Worm (Caenorhabditis elegans) whole organism, late embryonic: ENCODE measurements around the gene srh-301.
"Not testable (repeated sequence)": the region's sequence is repeated elsewhere in the genome, so short reads cannot be mapped to it uniquely, and the experiment has no call there.

Source experiments
- F13H6.1 ChIP-seq: sonication (generic microtip); optimal IDR thresholded peaks from 2 replicates; lab custom pipeline; 2016; ENCODE audit warnings: missing genetic modification characterization, missing compliant biosample characterization
- Y22D7AL.16 ChIP-seq: sonication (generic microtip); optimal IDR thresholded peaks from 2 replicates; lab custom pipeline; 2016; ENCODE audit warnings: missing genetic modification characterization, missing compliant biosample characterization
- ahr-1 ChIP-seq: sonication (generic microtip); optimal IDR thresholded peaks from 2 replicates; lab custom pipeline; 2016; ENCODE audit warnings: missing genetic modification characterization, missing compliant biosample characterization
- ceh-18 ChIP-seq: sonication (generic microtip); optimal IDR thresholded peaks from 2 replicates; lab custom pipeline; 2016; ENCODE audit warnings: missing genetic modification characterization, missing compliant biosample characterization
- ceh-19 ChIP-seq: fragments of 200-800 bp; sonication (Bioruptor generic); optimal IDR thresholded peaks from 2 replicates; lab custom pipeline; 2018; ENCODE audit warnings: mild to moderate bottlenecking, missing genetic modification characterization, missing compliant biosample characterization
- ceh-30 ChIP-seq: fragments of 150-350 bp; optimal IDR thresholded peaks from 2 replicates; lab custom pipeline; 2014; ENCODE audit warnings: missing biosample characterization, missing genetic modification characterization
- dve-1 ChIP-seq: sonication (generic microtip); optimal IDR thresholded peaks from 2 replicates; lab custom pipeline; 2017; ENCODE audit warnings: antibody characterized with exemption, mild to moderate bottlenecking, missing genetic modification characterization, missing compliant biosample characterization
- fax-1 ChIP-seq: sonication (generic microtip); optimal IDR thresholded peaks from 2 replicates; lab custom pipeline; 2016; ENCODE audit warnings: missing genotype, missing genetic modification characterization, missing compliant biosample characterization
- fkh-6 ChIP-seq: sonication (generic microtip); optimal IDR thresholded peaks from 2 replicates; lab custom pipeline; 2016; ENCODE audit warnings: missing genetic modification characterization, missing compliant biosample characterization
- lin-11 ChIP-seq: fragments of 200-800 bp; sonication (Bioruptor generic); optimal IDR thresholded peaks from 2 replicates; lab custom pipeline; 2018; ENCODE audit warnings: mild to moderate bottlenecking, missing genetic modification characterization, missing compliant biosample characterization
- nfya-1 ChIP-seq: sonication (generic microtip); optimal IDR thresholded peaks from 2 replicates; lab custom pipeline; 2017; ENCODE audit warnings: missing genetic modification characterization, mild to moderate bottlenecking, missing compliant biosample characterization, antibody characterized with exemption, moderate library complexity
- pha-4 ChIP-seq: fragments of 150-350 bp; optimal IDR thresholded peaks from 2 replicates; lab custom pipeline; 2018; ENCODE audit warnings: missing biosample characterization, missing genetic modification reagents, missing genetic modification characterization
- sdc-2 ChIP-seq: sonication (generic microtip); optimal IDR thresholded peaks from 2 replicates; lab custom pipeline; 2016; ENCODE audit warnings: missing genotype, missing genetic modification characterization, missing compliant biosample characterization
- sox-4 ChIP-seq: sonication (generic microtip); optimal IDR thresholded peaks from 2 replicates; lab custom pipeline; 2017; ENCODE audit warnings: mild to moderate bottlenecking, missing genetic modification characterization, inconsistent platforms, missing compliant biosample characterization
- tbx-2 ChIP-seq: sonication (generic microtip); optimal IDR thresholded peaks from 2 replicates; lab custom pipeline; 2016; ENCODE audit warnings: missing genetic modification characterization, missing compliant biosample characterization
- unc-3 ChIP-seq, 2 experiments: fragments of 200-800 bp in 1 of 2; sonication (Bioruptor generic) in 1 of 2; sonication (generic microtip) in 1 of 2; conservative IDR thresholded peaks in 1 of 2; optimal IDR thresholded peaks in 1 of 2; 2 replicates each; pipeline versions ENCODE4 v1.3.6 to Lab custom; 2016 to 2022; ENCODE audit warnings: missing compliant biosample characterization in 2 of 2, missing genetic modification characterization in 2 of 2, missing genetic modification reagents in 1 of 2
- unc-86 ChIP-seq: sonication (generic microtip); optimal IDR thresholded peaks from 2 replicates; lab custom pipeline; 2016; ENCODE audit warnings: missing genetic modification characterization, missing compliant biosample characterization

The srh-301 gene

DNA sequence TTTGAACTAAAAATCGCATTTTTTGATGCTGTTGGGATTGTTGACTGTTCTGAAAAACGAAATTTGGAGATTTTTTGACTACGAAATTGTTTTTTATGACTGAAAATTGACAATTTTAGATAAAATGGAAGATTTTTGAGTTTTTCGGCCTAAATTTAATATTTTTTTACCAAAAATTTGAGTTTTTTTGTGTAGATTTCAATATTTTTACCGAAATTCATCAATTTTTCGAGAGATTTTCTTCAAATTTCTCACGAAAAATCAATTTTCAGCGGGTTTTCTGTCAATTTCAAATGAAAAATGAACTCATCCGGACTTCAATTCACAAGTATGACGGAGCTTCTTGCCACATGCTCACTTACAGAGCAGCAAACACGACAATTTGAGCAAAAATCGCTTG lies 40.6 kb downstream of the srh-301 start, which contains the start of gene Y59A8A.8:
Y59A8A.8 (plus strand) TSS at position 301 of the 400 bp plus-strand sequence.
- TF ChIP-seq ceh-18 (tag; lab: Kevin White, UChicago); Y22D7AL.16; unc-86 (tag; lab: Kevin White, UChicago): not testable (repeated sequence)

DNA sequence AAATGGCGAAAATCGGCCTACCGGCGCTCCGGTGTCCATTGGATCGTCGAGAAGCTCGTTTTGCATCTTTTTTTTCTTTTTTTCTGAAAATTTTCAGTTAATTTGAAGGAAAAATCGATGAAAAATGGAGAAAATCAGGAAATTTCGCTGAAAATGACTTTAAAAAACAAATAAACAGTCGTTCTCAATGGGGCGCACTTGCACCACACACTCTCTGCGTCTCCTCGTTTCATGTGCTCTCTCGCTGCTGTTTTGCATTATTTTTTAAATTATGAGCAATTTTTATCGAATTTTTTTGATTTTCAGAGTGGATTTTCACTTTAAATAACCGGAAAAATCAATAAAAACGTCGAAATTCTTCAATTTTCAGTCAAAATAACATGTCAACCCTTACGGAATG lies 45.9 kb downstream of the srh-301 start, which contains the start of gene csn-1:
csn-1 (minus strand) TSS at position 83 of the 400 bp plus-strand sequence.
- TF ChIP-seq dve-1 (tag; lab: Kevin White, UChicago) (no peak), fkh-6 (tag; lab: Kevin White, UChicago) (no peak), nfya-1 (tag; lab: Kevin White, UChicago) (no peak), pha-4 (tag; lab: Kevin White, UChicago) (no peak), ceh-19 (GFP tag; lab: Kevin White, UChicago) (no peak), F13H6.1 (tag; lab: Kevin White, UChicago) (no peak), tbx-2 (no peak), lin-11 (tag; lab: Kevin White, UChicago) (no peak), sox-4 (tag; lab: Kevin White, UChicago) (no peak), unc-3 (GFP tag; conservative IDR thresholded peaks at IDR 0.05; lab: Robert Waterston, UW) (no peak), unc-3 (tag; optimal IDR thresholded peaks at IDR 0.05; lab: Kevin White, UChicago) (no peak), fax-1 (no peak), ceh-30 (tag; lab: Kevin White, UChicago) (no peak), sdc-2 (no peak)

- TF ChIP-seq ahr-1, result no peak
- TF ChIP-seq nfya-1 (tag; lab: Kevin White, UChicago), result peak; percentile 3
These were observed 46.3 kb downstream of the srh-301 start, which contains the start of gene phf-14 for ce11 chrV:17871049-17871448. Gene phf-14, plus strand, starts transcription at chrV:17871393.
